Fruit fly (Drosophila melanogaster) whole organism, embryonic: Measurements from ENCODE around the gene Rh4.

Experiments
- CG12219 ChIP-seq: fragments of 200-800 bp; sonication (Bioruptor generic); optimal IDR thresholded peaks from 3 replicates; lab custom pipeline; 2018; ENCODE audit warnings: missing biosample characterization, mild to moderate bottlenecking, missing genetic modification characterization
- CG1233 ChIP-seq: fragments of 200-800 bp; sonication (Bioruptor generic); optimal IDR thresholded peaks from 4 replicates; lab custom pipeline; 2018; ENCODE audit warnings: missing biosample characterization, mild to moderate bottlenecking, missing genetic modification characterization
- CG12942 ChIP-seq: fragments of 200-800 bp; sonication (Bioruptor generic); optimal IDR thresholded peaks from 3 replicates; lab custom pipeline; 2016; ENCODE audit warnings: missing biosample characterization, missing genetic modification characterization
- CG13123 ChIP-seq: fragments of 200-800 bp; sonication (Bioruptor generic); optimal IDR thresholded peaks from 2 replicates; lab custom pipeline; 2016; ENCODE audit warnings: missing biosample characterization, missing genetic modification characterization
- CG13287 ChIP-seq: fragments of 200-800 bp; sonication (Bioruptor generic); IDR thresholded peaks from 2 replicates; pipeline ENCODE4 v1.3.6; 2022; ENCODE audit warnings: missing biosample characterization, missing genetic modification characterization; ENCODE audit not compliant: partially characterized antibody
- CG13424 ChIP-seq: fragments of 200-800 bp; sonication (Bioruptor generic); optimal IDR thresholded peaks from 2 replicates; lab custom pipeline; 2019; ENCODE audit warnings: missing biosample characterization, mild to moderate bottlenecking, missing genetic modification characterization, moderate library complexity
- CG14441 ChIP-seq: fragments of 200-800 bp; sonication (Bioruptor generic); IDR thresholded peaks from 2 replicates; pipeline ENCODE4 v1.3.6; 2022; ENCODE audit warnings: missing biosample characterization, missing genetic modification characterization
- CG14860 ChIP-seq: fragments of 200-800 bp; sonication (Bioruptor generic); IDR thresholded peaks from 3 replicates; pipeline ENCODE4 v1.3.6; 2022; ENCODE audit warnings: missing biosample characterization, missing genetic modification characterization; ENCODE audit not compliant: partially characterized antibody
- CG15601 ChIP-seq: fragments of 200-800 bp; sonication (Bioruptor generic); optimal IDR thresholded peaks from 3 replicates; lab custom pipeline; 2019; ENCODE audit warnings: missing biosample characterization, mild to moderate bottlenecking, missing genetic modification characterization, moderate library complexity
- CG17328 ChIP-seq: fragments of 200-800 bp; sonication (Bioruptor generic); IDR thresholded peaks from 2 replicates; pipeline ENCODE4 v1.3.6; 2022; ENCODE audit warnings: missing biosample characterization, missing genetic modification characterization
- CG17829 ChIP-seq: fragments of 200-800 bp; optimal IDR thresholded peaks from 2 replicates; lab custom pipeline; 2019; ENCODE audit warnings: missing biosample characterization, mild to moderate bottlenecking, missing genetic modification characterization, moderate library complexity
- CG2120 ChIP-seq: fragments of 200-800 bp; sonication (Bioruptor generic); optimal IDR thresholded peaks from 3 replicates; lab custom pipeline; 2016; ENCODE audit warnings: missing biosample characterization, missing genetic modification characterization
- CG2712 ChIP-seq: fragments of 200-800 bp; optimal IDR thresholded peaks from 3 replicates; lab custom pipeline; 2019; ENCODE audit warnings: missing biosample characterization, mild to moderate bottlenecking, missing genetic modification characterization, moderate library complexity
- CG2889 ChIP-seq: fragments of 200-800 bp; sonication (Bioruptor generic); IDR thresholded peaks from 3 replicates; pipeline ENCODE4 v1.3.6; 2022; ENCODE audit warnings: missing biosample characterization, missing genetic modification characterization
- CG6683 ChIP-seq: fragments of 200-800 bp; sonication (Bioruptor generic); optimal IDR thresholded peaks from 2 replicates; lab custom pipeline; 2017; ENCODE audit warnings: missing biosample characterization, mild to moderate bottlenecking, missing genetic modification characterization, missing genetic modification reagents
- CG8281 ChIP-seq: fragments of 200-800 bp; sonication (Bioruptor generic); optimal IDR thresholded peaks from 2 replicates; lab custom pipeline; 2018; ENCODE audit warnings: missing biosample characterization, mild to moderate bottlenecking, missing genetic modification characterization, moderate library complexity
- CG8290 ChIP-seq, 3 experiments: fragments of 200-800 bp; sonication (Bioruptor generic); optimal IDR thresholded peaks; 2 replicates each; lab custom pipeline; 2016 to 2019; ENCODE audit warnings: missing biosample characterization in 3 of 3, missing genetic modification characterization in 3 of 3, mild to moderate bottlenecking in 2 of 3, moderate library complexity in 1 of 3
- CG8765 ChIP-seq: fragments of 200-800 bp; sonication (Bioruptor generic); IDR thresholded peaks from 2 replicates; pipeline ENCODE4 v1.3.6; 2022; ENCODE audit warnings: missing biosample characterization, missing genetic modification characterization
- Deaf1 ChIP-seq: fragments of 200-800 bp; optimal IDR thresholded peaks from 3 replicates; lab custom pipeline; 2019; ENCODE audit warnings: missing biosample characterization, mild to moderate bottlenecking, missing genetic modification characterization, moderate library complexity
- Dll ChIP-seq: fragments of 200-800 bp; sonication (Bioruptor generic); IDR thresholded peaks from 4 replicates; pipeline ENCODE4 v1.3.6; 2022; ENCODE audit warnings: missing biosample characterization, missing genetic modification characterization; ENCODE audit not compliant: partially characterized antibody
- Elba2 ChIP-seq: fragments of 200-800 bp; sonication (Bioruptor generic); optimal IDR thresholded peaks from 3 replicates; lab custom pipeline; 2016; ENCODE audit warnings: missing biosample characterization, missing genetic modification characterization
- Fer1 ChIP-seq: fragments of 200-800 bp; sonication (Bioruptor generic); optimal IDR thresholded peaks from 2 replicates; lab custom pipeline; 2017; ENCODE audit warnings: missing biosample characterization, mild to moderate bottlenecking, missing genetic modification characterization
- Gug ChIP-seq: fragments of 200-800 bp; sonication (Bioruptor generic); IDR thresholded peaks from 4 replicates; pipeline ENCODE4 v1.3.6; 2022; ENCODE audit warnings: missing biosample characterization, missing genetic modification characterization
- H15 ChIP-seq: fragments of 200-800 bp; sonication (Bioruptor generic); IDR thresholded peaks from 3 replicates; pipeline ENCODE4 v1.3.6; 2022; ENCODE audit warnings: missing biosample characterization, missing genetic modification characterization
- H2.0 ChIP-seq: fragments of 200-800 bp; sonication (Bioruptor generic); IDR thresholded peaks from 2 replicates; pipeline ENCODE4 v1.3.6; 2022; ENCODE audit warnings: missing biosample characterization, missing genetic modification characterization
- HmgZ ChIP-seq: fragments of 200-800 bp; sonication (Bioruptor generic); optimal IDR thresholded peaks from 2 replicates; lab custom pipeline; 2018; ENCODE audit warnings: missing biosample characterization, mild to moderate bottlenecking, missing genetic modification characterization
- Hmr ChIP-seq: fragments of 200-800 bp; sonication (Bioruptor generic); optimal IDR thresholded peaks from 3 replicates; lab custom pipeline; 2017; ENCODE audit warnings: mild to moderate bottlenecking, missing biosample characterization, missing genetic modification reagents, missing genetic modification characterization
- Hmx ChIP-seq: fragments of 200-800 bp; sonication (Bioruptor generic); optimal IDR thresholded peaks from 2 replicates; lab custom pipeline; 2016; ENCODE audit warnings: missing biosample characterization, missing genetic modification characterization
- NC2α ChIP-seq: fragments of 200-800 bp; sonication (Bioruptor generic); optimal IDR thresholded peaks from 2 replicates; lab custom pipeline; 2016; ENCODE audit warnings: missing biosample characterization, missing genetic modification characterization
- NC2β ChIP-seq: fragments of 200-800 bp; sonication (Bioruptor generic); optimal IDR thresholded peaks from 2 replicates; lab custom pipeline; 2016; ENCODE audit warnings: missing biosample characterization, missing genetic modification characterization
- Rfx ChIP-seq: fragments of 200-800 bp; sonication (Bioruptor generic); IDR thresholded peaks from 2 replicates; pipeline ENCODE4 v1.3.6; 2022; ENCODE audit warnings: missing biosample characterization, missing genetic modification characterization
- cwo ChIP-seq: fragments of 200-800 bp; sonication (Bioruptor generic); optimal IDR thresholded peaks from 3 replicates; lab custom pipeline; 2017; ENCODE audit warnings: missing biosample characterization, missing genetic modification characterization, mild to moderate bottlenecking, moderate library complexity, missing genetic modification reagents
- fd102C ChIP-seq: fragments of 200-800 bp; sonication (Bioruptor generic); optimal IDR thresholded peaks from 2 replicates; lab custom pipeline; 2018; ENCODE audit warnings: missing biosample characterization, mild to moderate bottlenecking, missing genetic modification characterization, moderate library complexity
- ham ChIP-seq: fragments of 200-800 bp; sonication (Bioruptor generic); IDR thresholded peaks from 2 replicates; pipeline ENCODE4 v1.3.6; 2022; ENCODE audit warnings: missing biosample characterization, missing genetic modification characterization
- inv ChIP-seq: fragments of 200-800 bp; sonication (Bioruptor generic); IDR thresholded peaks from 2 replicates; pipeline ENCODE4 v1.3.6; 2022; ENCODE audit warnings: missing biosample characterization, missing genetic modification characterization; ENCODE audit not compliant: partially characterized antibody
- nmo ChIP-seq: fragments of 200-800 bp; sonication (Bioruptor generic); optimal IDR thresholded peaks from 2 replicates; lab custom pipeline; 2018; ENCODE audit warnings: missing biosample characterization, mild to moderate bottlenecking, missing genetic modification characterization, moderate library complexity
- nom ChIP-seq: fragments of 200-800 bp; sonication (Bioruptor generic); optimal IDR thresholded peaks from 2 replicates; lab custom pipeline; 2017; ENCODE audit warnings: missing biosample characterization, missing genetic modification characterization, mild to moderate bottlenecking, moderate library complexity, missing genetic modification reagents
- pita ChIP-seq: fragments of 200-800 bp; sonication (Bioruptor generic); optimal IDR thresholded peaks from 2 replicates; lab custom pipeline; 2017; ENCODE audit warnings: missing biosample characterization, mild to moderate bottlenecking, missing genetic modification characterization
- repo ChIP-seq: fragments of 200-800 bp; sonication (Bioruptor generic); optimal IDR thresholded peaks from 2 replicates; lab custom pipeline; 2016; ENCODE audit warnings: missing biosample characterization, missing genetic modification characterization
- rib ChIP-seq: fragments of 200-800 bp; sonication (Bioruptor generic); IDR thresholded peaks from 2 replicates; pipeline ENCODE4 v1.3.6; 2022; ENCODE audit warnings: missing biosample characterization, missing genetic modification characterization
- row ChIP-seq: fragments of 200-800 bp; sonication (Bioruptor generic); IDR thresholded peaks from 3 replicates; pipeline ENCODE4 v1.3.6; 2022; ENCODE audit warnings: missing biosample characterization, missing genetic modification characterization
- sd ChIP-seq: fragments of 200-800 bp; sonication (Bioruptor generic); optimal IDR thresholded peaks from 3 replicates; lab custom pipeline; 2018; ENCODE audit warnings: missing biosample characterization, mild to moderate bottlenecking, missing genetic modification characterization, moderate library complexity
- trem ChIP-seq: fragments of 200-800 bp; optimal IDR thresholded peaks from 3 replicates; lab custom pipeline; 2019; ENCODE audit warnings: missing biosample characterization, mild to moderate bottlenecking, missing genetic modification characterization, moderate library complexity
- trh ChIP-seq: fragments of 200-800 bp; sonication (Bioruptor generic); optimal IDR thresholded peaks from 2 replicates; lab custom pipeline; 2016; ENCODE audit warnings: missing biosample characterization, missing genetic modification characterization
- ttk ChIP-seq: fragments of 200-800 bp; sonication (Bioruptor generic); IDR thresholded peaks from 2 replicates; pipeline ENCODE4 v2.1.2; 2022; ENCODE audit warnings: missing biosample characterization, missing genetic modification characterization
- twi ChIP-seq: fragments of 200-800 bp; optimal IDR thresholded peaks from 2 replicates; lab custom pipeline; 2019; ENCODE audit warnings: missing biosample characterization, mild to moderate bottlenecking, missing genetic modification characterization, moderate library complexity
- vvl ChIP-seq: fragments of 200-800 bp; sonication (Bioruptor generic); IDR thresholded peaks from 2 replicates; pipeline ENCODE4 v1.3.6; 2022; ENCODE audit warnings: missing biosample characterization, missing genetic modification characterization
- z ChIP-seq: fragments of 200-800 bp; sonication (Bioruptor generic); IDR thresholded peaks from 3 replicates; pipeline ENCODE4 v1.3.6; 2022; ENCODE audit warnings: missing biosample characterization, missing genetic modification characterization
- zf30C ChIP-seq: fragments of 200-800 bp; sonication (Bioruptor generic); optimal IDR thresholded peaks from 3 replicates; lab custom pipeline; 2018; ENCODE audit warnings: missing biosample characterization, mild to moderate bottlenecking, missing genetic modification characterization

Gene Rh4

dm6 chr3L:16865123-16865831, 3.0 kb upstream of the Rh4 start, which contains the start of gene Lmpt (continued):
- no peak for TF ChIP-seq CG2889 (GFP tag; lab: Robert Waterston, UW)
- TF ChIP-seq CG8290 (GFP tag; optimal IDR thresholded peaks at IDR 0.05; lab: Kevin White, UChicago) = peak; percentile 7
- TF ChIP-seq CG8290 (tag; optimal IDR thresholded peaks at IDR 0.05; lab: Kevin White, UChicago) = peak in 1 of 2 experiments; percentile 49
- peak; percentile 40 for TF ChIP-seq Fer1 (GFP tag; lab: Kevin White, UChicago)
- TF ChIP-seq Rfx (GFP tag; lab: Robert Waterston, UW) = peak; percentile 10; the same call in 1 of the 2 replicates
- peak; percentile 3 for TF ChIP-seq CG13287
- peak; percentile 31 for TF ChIP-seq zf30C (GFP tag; lab: Kevin White, UChicago)
- TF ChIP-seq row = peak; percentile 87
- no peak for TF ChIP-seq H2.0 (GFP tag; lab: Robert Waterston, UW)
- no peak for TF ChIP-seq NC2α
- 0 out of 2 replicates have a peak, but pooled peaks have one; percentile 14 for TF ChIP-seq inv (GFP tag; lab: Robert Waterston, UW)
- peak; percentile 7 for TF ChIP-seq Hmr (GFP tag; lab: Kevin White, UChicago)
- TF ChIP-seq Deaf1 (tag; lab: Kevin White, UChicago) = peak; percentile 46
- peak; percentile 34 for TF ChIP-seq CG17829 (tag; lab: Kevin White, UChicago)
- no peak for TF ChIP-seq CG12942 (GFP tag; lab: Kevin White, UChicago)
- TF ChIP-seq z = no peak
- TF ChIP-seq nom (GFP tag; lab: Kevin White, UChicago) = peak; percentile 5
- TF ChIP-seq nmo (GFP tag; lab: Kevin White, UChicago) = peak; percentile 4
- TF ChIP-seq Dll (GFP tag; lab: Robert Waterston, UW) = no peak
- TF ChIP-seq trh = no peak
- TF ChIP-seq CG8281 (tag; lab: Kevin White, UChicago) = no peak
- TF ChIP-seq ham (GFP tag; lab: Robert Waterston, UW) = no peak
- peak; percentile 28; the same call in 1 of the 2 replicates for TF ChIP-seq vvl (GFP tag; lab: Robert Waterston, UW)
- peak; percentile 13 for TF ChIP-seq CG2120 (GFP tag; lab: Kevin White, UChicago)
- TF ChIP-seq trem (tag; lab: Kevin White, UChicago) = peak; percentile 48
- no peak for TF ChIP-seq cwo
- no peak for TF ChIP-seq CG13123
- no peak for TF ChIP-seq Hmx
- TF ChIP-seq CG12219 = no peak
- peak; percentile 27 for TF ChIP-seq CG15601 (tag; lab: Kevin White, UChicago)
- peak; percentile 40 for TF ChIP-seq HmgZ (tag; lab: Kevin White, UChicago)
- TF ChIP-seq sd (tag; lab: Kevin White, UChicago) = no peak
- TF ChIP-seq CG14860 (GFP tag; lab: Robert Waterston, UW) = no peak
- TF ChIP-seq pita (GFP tag; lab: Kevin White, UChicago) = no peak
- no peak for TF ChIP-seq CG1233 (GFP tag; lab: Kevin White, UChicago)
- TF ChIP-seq CG13424 (tag; lab: Kevin White, UChicago) = no peak
- TF ChIP-seq ttk (GFP tag; lab: Robert Waterston, UW) = no peak
- no peak for TF ChIP-seq fd102C (GFP tag; lab: Kevin White, UChicago)
- no peak for TF ChIP-seq Gug (GFP tag; lab: Robert Waterston, UW)
- no peak for TF ChIP-seq rib
- peak; percentile 0 for TF ChIP-seq CG2712 (tag; lab: Kevin White, UChicago)
- TF ChIP-seq CG14441 = no peak
- TF ChIP-seq NC2β (GFP tag; lab: Kevin White, UChicago) = no peak
- no peak for TF ChIP-seq repo (GFP tag; lab: Kevin White, UChicago)
- no peak for TF ChIP-seq H15 (GFP tag; lab: Robert Waterston, UW)
- no peak for TF ChIP-seq CG8765 (GFP tag; lab: Robert Waterston, UW)
- peak; percentile 56 for TF ChIP-seq Elba2
- no peak for TF ChIP-seq CG17328 (GFP tag; lab: Robert Waterston, UW)
- TF ChIP-seq CG6683 = no peak
- no peak for TF ChIP-seq twi
